Worm (Caenorhabditis elegans): ENCODE results near the gene nlp-16.

ce11 chrIV:6269346-6269745 lies 9.7 kb upstream of the nlp-16 start, which contains the start of gene srv-30:
- TF ChIP-seq fkh-10 (GFP tag; optimal IDR thresholded peaks at IDR 0.05) (no peak), tbx-2 (tag; optimal IDR thresholded peaks at IDR 0.05) (no peak), jun-1 (tag; optimal IDR thresholded peaks at IDR 0.05) (no peak)
